Fruit fly (Drosophila melanogaster): Measurements from ENCODE around the gene Mcm10.
A peak's percentile ranks its signal among the peaks of the same experiment; 100 is the strongest.

Gene Mcm10

DNA sequence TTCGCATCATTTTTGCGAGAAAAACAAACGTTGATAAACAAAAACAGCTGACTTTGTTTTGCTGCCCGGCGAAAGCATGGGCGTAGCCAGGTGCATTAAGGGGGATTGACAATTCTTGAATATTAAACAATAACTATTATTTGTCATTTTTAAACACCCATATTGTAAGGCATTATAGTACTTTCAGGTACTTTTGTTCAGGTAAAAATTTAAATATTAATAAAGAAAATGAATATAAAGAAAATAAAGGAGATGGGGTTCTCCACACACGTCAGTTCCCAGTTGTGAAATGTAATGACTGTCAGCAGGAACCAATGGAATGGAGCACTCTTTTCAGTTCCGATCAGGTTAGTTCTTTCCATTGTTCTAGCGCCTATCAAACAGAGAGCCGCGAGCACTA is 21.2 kb upstream of the Mcm10 start, which contains the start of the genes Coq3 and Pld3 (continued):
- peak; percentile 82 for TF ChIP-seq CoRest (tag; optimal IDR thresholded peaks at IDR 0.05)
- peak; percentile 89 for TF ChIP-seq slbo (GFP tag; IDR thresholded peaks at IDR 0.05)
- TF ChIP-seq CG10979 (tag; optimal IDR thresholded peaks at IDR 0.05), result peak; percentile 80
- TF ChIP-seq lola (GFP tag; optimal IDR thresholded peaks at IDR 0.05), result peak in 1 of 3 experiments; percentile 69
- peak; percentile 72 for TF ChIP-seq Max (GFP tag; optimal IDR thresholded peaks at IDR 0.05)
- TF ChIP-seq CG5245 (GFP tag; optimal IDR thresholded peaks at IDR 0.05), result peak; percentile 75
- peak; percentile 48 for TF ChIP-seq Hand (GFP tag; optimal IDR thresholded peaks at IDR 0.05)
- TF ChIP-seq kah (GFP tag; optimal IDR thresholded peaks at IDR 0.05), result peak; percentile 40
- TF ChIP-seq CG1832 (GFP tag; optimal IDR thresholded peaks at IDR 0.05), result no peak
- TF ChIP-seq CG17328 (GFP tag; IDR thresholded peaks at IDR 0.05), result peak; percentile 76
- peak; percentile 77 for TF ChIP-seq Six4 (GFP tag; optimal IDR thresholded peaks at IDR 0.05)
- peak; percentile 47 for TF ChIP-seq YL-1 (GFP tag; optimal IDR thresholded peaks at IDR 0.05)
- peak; percentile 45 for TF ChIP-seq CG6654 (GFP tag; optimal IDR thresholded peaks at IDR 0.05)
- TF ChIP-seq CG11723 (GFP tag; optimal IDR thresholded peaks at IDR 0.05), result peak; percentile 70
- TF ChIP-seq vnd (GFP tag; IDR thresholded peaks at IDR 0.05; ENCODE audit: partially characterized antibody), result no peak
- TF ChIP-seq CG4730 (GFP tag; IDR thresholded peaks at IDR 0.05), result peak; percentile 55; the same call in 1 of the 2 replicates
- no peak for TF ChIP-seq mld (GFP tag; IDR thresholded peaks at IDR 0.05; ENCODE audit: partially characterized antibody)
- TF ChIP-seq dan (GFP tag; IDR thresholded peaks at IDR 0.05), result no peak
- no peak for TF ChIP-seq hth (optimal IDR thresholded peaks at IDR 0.05)
- TF ChIP-seq esg (GFP tag; conservative IDR thresholded peaks at IDR 0.05), result peak; percentile 38; the same call in 1 of the 2 replicates
- TF ChIP-seq Sry-δ (GFP tag; optimal IDR thresholded peaks at IDR 0.05), result peak; percentile 23
- TF ChIP-seq Spps (tag; optimal IDR thresholded peaks at IDR 0.05), result peak; percentile 58
- no peak for TF ChIP-seq HLH4C (GFP tag; IDR thresholded peaks at IDR 0.05; ENCODE audit: partially characterized antibody)
- no peak for TF ChIP-seq gfzf (GFP tag; optimal IDR thresholded peaks at IDR 0.05)
- peak; percentile 80 for TF ChIP-seq NFAT (GFP tag; IDR thresholded peaks at IDR 0.05)
- peak; percentile 77 for TF ChIP-seq odd (GFP tag; optimal IDR thresholded peaks at IDR 0.05)
- TF ChIP-seq CG4617 (GFP tag; optimal IDR thresholded peaks at IDR 0.05; ENCODE audit: borderline replicate concordance), result peak; percentile 50
- no peak for TF ChIP-seq sim (GFP tag; IDR thresholded peaks at IDR 0.05)
- peak; percentile 8 for TF ChIP-seq da (GFP tag; optimal IDR thresholded peaks at IDR 0.05)
- TF ChIP-seq wek (GFP tag; optimal IDR thresholded peaks at IDR 0.05), result peak; percentile 30
- TF ChIP-seq CG1792 (GFP tag; optimal IDR thresholded peaks at IDR 0.05), result peak; percentile 43
- peak; percentile 62 for TF ChIP-seq bab2 (GFP tag; optimal IDR thresholded peaks at IDR 0.05)
- peak; percentile 75 for TF ChIP-seq CG18476 (GFP tag; optimal IDR thresholded peaks at IDR 0.05)
- peak; percentile 90 for TF ChIP-seq CG30020 (tag; optimal IDR thresholded peaks at IDR 0.05)
- peak; percentile 60 for TF ChIP-seq CrebB (tag; optimal IDR thresholded peaks at IDR 0.05)
- TF ChIP-seq nmo (GFP tag; optimal IDR thresholded peaks at IDR 0.05), result peak; percentile 80
- no peak for TF ChIP-seq Eip74EF (GFP tag; optimal IDR thresholded peaks at IDR 0.05)
- TF ChIP-seq CG17612 (GFP tag; IDR thresholded peaks at IDR 0.05), result no peak
- TF ChIP-seq CG4328 (GFP tag; optimal IDR thresholded peaks at IDR 0.05), result peak; percentile 66
- TF ChIP-seq pzg (GFP tag; optimal IDR thresholded peaks at IDR 0.05), result peak; percentile 32
- peak; percentile 66 for TF ChIP-seq fd3F (GFP tag; optimal IDR thresholded peaks at IDR 0.05)
- peak; percentile 69 for TF ChIP-seq CG13624 (GFP tag; optimal IDR thresholded peaks at IDR 0.05)
- TF ChIP-seq croc (GFP tag; conservative IDR thresholded peaks at IDR 0.05), result peak; percentile 60
- TF ChIP-seq lab (GFP tag; optimal IDR thresholded peaks at IDR 0.05), result peak; percentile 92
- peak; percentile 15 for TF ChIP-seq CG15479 (GFP tag; optimal IDR thresholded peaks at IDR 0.05)
- TF ChIP-seq CG8290 (GFP tag; optimal IDR thresholded peaks at IDR 0.05), result peak; percentile 72
- TF ChIP-seq CG8290 (tag; optimal IDR thresholded peaks at IDR 0.05), result peak in 1 of 2 experiments; percentile 90
- TF ChIP-seq exex (tag; optimal IDR thresholded peaks at IDR 0.05), result peak; percentile 58
- peak; percentile 75; the same call in 2 of the 3 replicates for TF ChIP-seq CG2889 (GFP tag; IDR thresholded peaks at IDR 0.05)
- TF ChIP-seq CG3065 (GFP tag; optimal IDR thresholded peaks at IDR 0.05), result peak; percentile 52
